Fruit fly (Drosophila melanogaster) whole organism, adult: ENCODE measurements around the gene CG42233.

Source experiments
- CG7045 ChIP-seq: fragments of 200-800 bp; sonication (Bioruptor generic); optimal IDR thresholded peaks from 2 replicates; lab custom pipeline; 2017; ENCODE audit warnings: missing biosample characterization, mild to moderate bottlenecking, missing genetic modification characterization
- Clk ChIP-seq: fragments of 200-800 bp; sonication (Bioruptor generic); optimal IDR thresholded peaks from 2 replicates; lab custom pipeline; 2017; ENCODE audit warnings: missing biosample characterization, missing genetic modification characterization
- Crg-1 ChIP-seq: fragments of 200-800 bp; sonication (Bioruptor generic); optimal IDR thresholded peaks from 2 replicates; lab custom pipeline; 2016; ENCODE audit warnings: missing biosample characterization, missing genetic modification characterization
- ovo ChIP-seq: fragments of 200-800 bp; sonication (Bioruptor generic); optimal IDR thresholded peaks from 2 replicates; lab custom pipeline; 2016; ENCODE audit warnings: missing biosample characterization, missing genetic modification characterization

dm6 chr3R:31765145-31765544, 39.9 kb downstream of the CG42233 start:
- TF ChIP-seq CG7045 (GFP tag; lab: Kevin White, UChicago) (no peak), Clk (GFP tag; lab: Kevin White, UChicago) (no peak), Crg-1 (GFP tag; lab: Kevin White, UChicago) (no peak), ovo (GFP tag; lab: Kevin White, UChicago) (no peak)
